Fruit fly (Drosophila melanogaster) whole organism: ENCODE measurements around the gene CenB1A.

Experiments used
- CG8478 ChIP-seq: fragments of >200 bp; optimal IDR thresholded peaks from 2 replicates; lab custom pipeline; 2018; ENCODE audit warnings: inconsistent platforms
- Dll ChIP-seq: fragments of >200 bp; optimal IDR thresholded peaks from 2 replicates; lab custom pipeline; 2017
- EcR ChIP-seq, 2 experiments: fragments of >200 bp; optimal IDR thresholded peaks; 2 replicates each; lab custom pipeline; 2017; ENCODE audit warnings: missing biosample characterization in 2 of 2, missing genetic modification characterization in 2 of 2, missing genetic modification reagents in 2 of 2
- pan ChIP-seq: fragments of >200 bp; optimal IDR thresholded peaks from 2 replicates; lab custom pipeline; 2017
- psq ChIP-seq: fragments of >200 bp; optimal IDR thresholded peaks from 2 replicates; lab custom pipeline; 2017
- usp ChIP-seq: fragments of >200 bp; optimal IDR thresholded peaks from 2 replicates; lab custom pipeline; 2017; ENCODE audit warnings: missing biosample characterization, missing genetic modification characterization, mixed read lengths

DNA sequence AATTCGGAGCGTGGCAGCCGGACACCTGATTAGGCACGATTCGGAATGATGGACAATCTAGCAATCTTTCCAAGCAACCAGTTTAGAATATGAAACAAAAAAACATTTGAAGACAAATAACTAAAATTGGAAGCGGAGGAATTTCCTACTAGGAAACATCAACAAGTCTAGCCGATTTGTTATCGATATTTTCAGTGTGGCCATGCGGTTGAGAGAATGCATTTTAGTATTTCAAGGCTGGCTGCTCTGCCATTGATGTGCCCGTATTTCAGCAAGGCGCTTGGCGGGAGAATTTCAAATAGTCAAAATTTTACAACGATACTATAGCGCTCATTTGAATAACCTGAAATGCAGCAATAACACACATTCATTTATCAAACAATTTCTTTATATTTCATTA, 9.6 kb downstream of the CenB1A start, which contains the start of gene CG31457:
- TF ChIP-seq psq (lab: Kevin White, UChicago) (no peak), CG8478 (lab: Kevin White, UChicago) (no peak), usp (no peak), pan (lab: Kevin White, UChicago) (no peak), Dll (lab: Kevin White, UChicago) (no peak), EcR (GFP tag; optimal IDR thresholded peaks at IDR 0.05; lab: Kevin White, UChicago) (no peak)
